Fruit fly (Drosophila melanogaster) S2 (cell line): ENCODE results near the gene Jhbp11.

Source experiments
- CG8478 ChIP-seq: fragments of >200 bp; optimal IDR thresholded peaks from 2 replicates; lab custom pipeline; 2018
- CTCF ChIP-seq, 2 experiments: fragments of >200 bp; optimal IDR thresholded peaks; 2 replicates each; lab custom pipeline; 2018

DNA sequence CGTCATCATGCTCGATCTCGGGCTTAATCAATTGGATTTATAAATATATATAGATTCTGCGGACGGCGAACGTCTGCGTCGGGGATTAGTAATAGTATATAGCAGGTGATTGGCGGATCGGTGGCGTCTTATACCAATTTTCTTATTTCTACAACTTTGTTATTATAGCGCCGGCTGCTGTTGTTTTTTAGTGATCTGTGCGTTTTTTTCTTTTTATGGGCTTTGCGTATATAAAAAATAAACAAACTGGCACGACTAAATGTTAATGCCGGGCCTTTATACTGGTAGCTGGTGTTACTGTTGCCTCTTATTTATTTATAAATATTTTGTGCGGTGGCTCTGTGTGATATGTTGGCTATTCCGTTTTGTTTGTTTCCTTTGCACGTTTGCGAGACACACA is 31.8 kb upstream of the Jhbp11 start:
- TF ChIP-seq CG8478 (lab: Kevin White, UChicago): no peak
- no peak for TF ChIP-seq CTCF (optimal IDR thresholded peaks at IDR 0.05; lab: Kevin White, UChicago)
